Fruit fly (Drosophila melanogaster) whole organism: Measurements from ENCODE around the gene CG31075.

Experiments used
- pan ChIP-seq: fragments of >200 bp; optimal IDR thresholded peaks from 2 replicates; lab custom pipeline; 2017
- usp ChIP-seq: fragments of >200 bp; optimal IDR thresholded peaks from 2 replicates; lab custom pipeline; 2017; ENCODE audit warnings: missing biosample characterization, missing genetic modification characterization, mixed read lengths

DNA sequence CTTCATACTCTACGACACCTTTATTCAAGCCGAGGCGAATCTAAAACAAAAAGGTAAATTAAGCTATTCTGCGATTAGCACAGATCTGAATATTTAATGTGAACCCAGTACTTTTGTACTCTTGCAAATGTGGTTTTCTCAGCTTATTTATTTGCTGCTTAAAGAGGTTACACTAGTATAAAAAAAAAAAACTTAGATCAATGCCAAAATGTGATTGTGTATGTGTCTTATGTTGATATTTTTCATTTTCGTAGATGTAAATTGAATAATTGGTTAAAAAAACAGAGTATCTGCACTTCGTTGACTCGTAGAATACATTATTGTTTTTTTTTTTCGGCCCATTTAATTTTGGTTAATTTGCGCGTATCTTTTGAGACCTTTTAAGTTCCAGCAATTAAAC lies 18.6 kb downstream of the CG31075 start:
- no peak for TF ChIP-seq usp (GFP tag; lab: Kevin White, UChicago)
- no peak for TF ChIP-seq pan (lab: Kevin White, UChicago)
